Fruit fly (Drosophila melanogaster): ENCODE measurements around the gene SMC3.

dm6 chrX:16633181-16633957 is 40.1 kb upstream of the SMC3 start:
- TF ChIP-seq CTCF (optimal IDR thresholded peaks at IDR 0.05): no peak
- no peak for TF ChIP-seq CG8478 (optimal IDR thresholded peaks at IDR 0.05)

All from S2 (cell line).